Fruit fly (Drosophila melanogaster) whole organism, embryonic: ENCODE measurements around the gene CG4301.
A peak's percentile ranks its signal among the peaks of the same experiment; 100 is the strongest.

ENCODE experiments used
- Asciz ChIP-seq: fragments of 200-800 bp; sonication (Bioruptor generic); optimal IDR thresholded peaks from 2 replicates; lab custom pipeline; 2017; ENCODE audit warnings: missing biosample characterization, mild to moderate bottlenecking, missing genetic modification characterization, missing genetic modification reagents
- Awh ChIP-seq: fragments of 200-800 bp; sonication (Bioruptor generic); IDR thresholded peaks from 2 replicates; pipeline ENCODE4, ENCODE4 v1.3.6; 2022; ENCODE audit warnings: missing biosample characterization, missing genetic modification characterization
- Bteb2 ChIP-seq: fragments of 200-800 bp; sonication (Bioruptor generic); optimal IDR thresholded peaks from 2 replicates; lab custom pipeline; 2016; ENCODE audit warnings: missing biosample characterization, missing genetic modification characterization
- CG1024 ChIP-seq: fragments of 200-800 bp; sonication (Bioruptor generic); IDR thresholded peaks from 2 replicates; pipeline ENCODE4 v1.3.6; 2022; ENCODE audit warnings: missing biosample characterization, missing genetic modification characterization
- CG11456 ChIP-seq: fragments of 200-800 bp; sonication (Bioruptor generic); IDR thresholded peaks from 3 replicates; pipeline ENCODE4 v1.3.6; 2022; ENCODE audit warnings: missing biosample characterization, missing genetic modification characterization
- CG12155 ChIP-seq: fragments of 200-800 bp; sonication (Bioruptor generic); optimal IDR thresholded peaks from 3 replicates; lab custom pipeline; 2016; ENCODE audit warnings: missing biosample characterization, missing genetic modification characterization
- CG12769 ChIP-seq: fragments of 200-800 bp; sonication (Bioruptor generic); optimal IDR thresholded peaks from 2 replicates; lab custom pipeline; 2019; ENCODE audit warnings: missing biosample characterization, mild to moderate bottlenecking, missing genetic modification characterization, moderate library complexity
- CG13296 ChIP-seq: fragments of 200-800 bp; sonication (Bioruptor generic); optimal IDR thresholded peaks from 3 replicates; lab custom pipeline; 2018; ENCODE audit warnings: missing biosample characterization, mild to moderate bottlenecking, missing genetic modification characterization
- CG2116 ChIP-seq: fragments of 200-800 bp; sonication (Bioruptor generic); optimal IDR thresholded peaks from 3 replicates; lab custom pipeline; 2018; ENCODE audit warnings: missing biosample characterization, mild to moderate bottlenecking, missing genetic modification characterization
- CG34376 ChIP-seq: fragments of 200-800 bp; sonication (Bioruptor generic); optimal IDR thresholded peaks from 2 replicates; lab custom pipeline; 2018; ENCODE audit warnings: missing biosample characterization, mild to moderate bottlenecking, missing genetic modification characterization
- CG4328 ChIP-seq: fragments of 200-800 bp; sonication (Bioruptor generic); optimal IDR thresholded peaks from 3 replicates; lab custom pipeline; 2017; ENCODE audit warnings: missing biosample characterization, missing genetic modification reagents, missing genetic modification characterization
- CG5245 ChIP-seq: fragments of 200-800 bp; sonication (Bioruptor generic); optimal IDR thresholded peaks from 3 replicates; lab custom pipeline; 2016; ENCODE audit warnings: missing biosample characterization, missing genetic modification characterization
- CG6254 ChIP-seq: fragments of 200-800 bp; sonication (Bioruptor generic); optimal IDR thresholded peaks from 3 replicates; lab custom pipeline; 2017; ENCODE audit warnings: mild to moderate bottlenecking, missing biosample characterization, missing genetic modification reagents, missing genetic modification characterization
- CG6854 ChIP-seq: fragments of 200-800 bp; sonication (Bioruptor generic); optimal IDR thresholded peaks from 3 replicates; lab custom pipeline; 2017; ENCODE audit warnings: missing biosample characterization, mild to moderate bottlenecking, missing genetic modification characterization
- CG7987 ChIP-seq: fragments of 200-800 bp; sonication (Bioruptor generic); optimal IDR thresholded peaks from 2 replicates; lab custom pipeline; 2018; ENCODE audit warnings: missing biosample characterization, mild to moderate bottlenecking, missing genetic modification characterization, moderate library complexity
- CG9215 ChIP-seq: fragments of 200-800 bp; sonication (Bioruptor generic); IDR thresholded peaks from 2 replicates; pipeline ENCODE4 v1.3.6; 2022; ENCODE audit warnings: missing biosample characterization, missing genetic modification characterization
- Doc2 ChIP-seq: fragments of 200-800 bp; sonication (Bioruptor generic); IDR thresholded peaks from 2 replicates; pipeline ENCODE4 v1.3.6; 2022; ENCODE audit warnings: missing biosample characterization, missing genetic modification characterization
- Elba2 ChIP-seq: fragments of 200-800 bp; sonication (Bioruptor generic); optimal IDR thresholded peaks from 3 replicates; lab custom pipeline; 2016; ENCODE audit warnings: missing biosample characterization, missing genetic modification characterization
- Ets97D ChIP-seq: fragments of 200-800 bp; sonication (Bioruptor generic); optimal IDR thresholded peaks from 3 replicates; lab custom pipeline; 2016; ENCODE audit warnings: missing biosample characterization, missing genetic modification characterization
- GATAe ChIP-seq: fragments of 200-800 bp; sonication (Bioruptor generic); conservative IDR thresholded peaks from 2 replicates; pipeline ENCODE4 v1.3.6; 2022; ENCODE audit warnings: missing biosample characterization, missing genetic modification characterization
- H2.0 ChIP-seq: fragments of 200-800 bp; sonication (Bioruptor generic); IDR thresholded peaks from 2 replicates; pipeline ENCODE4 v1.3.6; 2022; ENCODE audit warnings: missing biosample characterization, missing genetic modification characterization
- HLH3B ChIP-seq: fragments of 200-800 bp; sonication (Bioruptor generic); IDR thresholded peaks from 2 replicates; pipeline ENCODE4 v1.3.6; 2022; ENCODE audit warnings: missing biosample characterization, missing genetic modification characterization
- HLH54F ChIP-seq: fragments of 200-800 bp; sonication (Bioruptor generic); optimal IDR thresholded peaks from 3 replicates; lab custom pipeline; 2016; ENCODE audit warnings: missing biosample characterization, missing genetic modification characterization
- Hmr ChIP-seq: fragments of 200-800 bp; sonication (Bioruptor generic); optimal IDR thresholded peaks from 3 replicates; lab custom pipeline; 2017; ENCODE audit warnings: mild to moderate bottlenecking, missing biosample characterization, missing genetic modification reagents, missing genetic modification characterization
- Med ChIP-seq: fragments of 200-800 bp; sonication (Bioruptor generic); peaks from one replicate; lab custom pipeline; 2016; ENCODE audit warnings: missing biosample characterization, missing genetic modification characterization, mild to moderate bottlenecking, inconsistent platforms, moderate library complexity
- Meics ChIP-seq: fragments of 200-800 bp; sonication (Bioruptor generic); optimal IDR thresholded peaks from 2 replicates; lab custom pipeline; 2017; ENCODE audit warnings: missing biosample characterization, mild to moderate bottlenecking, missing genetic modification characterization
- Mrtf ChIP-seq: fragments of 200-800 bp; sonication (Bioruptor generic); IDR thresholded peaks from 3 replicates; pipeline ENCODE4 v1.3.6; 2022; ENCODE audit warnings: missing biosample characterization, missing genetic modification characterization
- Nf-YA ChIP-seq: fragments of 200-800 bp; sonication (Bioruptor generic); IDR thresholded peaks from 2 replicates; pipeline ENCODE4 v1.3.6; 2022; ENCODE audit warnings: missing biosample characterization, missing genetic modification characterization
- Optix ChIP-seq: fragments of 200-800 bp; sonication (Bioruptor generic); IDR thresholded peaks from 3 replicates; pipeline ENCODE4 v1.3.6; 2022; ENCODE audit warnings: missing biosample characterization, missing genetic modification characterization
- Ssrp ChIP-seq: fragments of 200-800 bp; sonication (Bioruptor generic); optimal IDR thresholded peaks from 2 replicates; lab custom pipeline; 2018; ENCODE audit warnings: missing biosample characterization, mild to moderate bottlenecking, missing genetic modification characterization, moderate library complexity
- Trl ChIP-seq, 3 experiments: fragments of >200 bp in 2 of 3; fragments of 200-800 bp in 1 of 3; sonication (Bioruptor generic) in 1 of 3; optimal IDR thresholded peaks; 2 replicates in 1 of 3; 3 replicates in 2 of 3; lab custom pipeline; 2016 to 2017; ENCODE audit warnings: missing biosample characterization in 1 of 3, missing genetic modification characterization in 1 of 3
- Vsx1 ChIP-seq: fragments of 200-800 bp; sonication (Bioruptor generic); optimal IDR thresholded peaks from 2 replicates; lab custom pipeline; 2017; ENCODE audit warnings: missing biosample characterization, mild to moderate bottlenecking, missing genetic modification characterization, missing genetic modification reagents
- ac ChIP-seq: fragments of 200-800 bp; sonication (Bioruptor generic); optimal IDR thresholded peaks from 3 replicates; lab custom pipeline; 2017; ENCODE audit warnings: missing biosample characterization, mild to moderate bottlenecking, missing genetic modification characterization
- ara ChIP-seq: fragments of 200-800 bp; sonication (Bioruptor generic); IDR thresholded peaks from 2 replicates; pipeline ENCODE4 v1.3.6; 2022; ENCODE audit warnings: missing biosample characterization, missing genetic modification characterization
- chinmo ChIP-seq: fragments of 200-800 bp; sonication (Bioruptor generic); IDR thresholded peaks from 4 replicates; pipeline ENCODE4 v1.3.6; 2022; ENCODE audit warnings: missing biosample characterization, missing genetic modification characterization; ENCODE audit not compliant: partially characterized antibody
- ci ChIP-seq: fragments of 200-800 bp; sonication (Bioruptor generic); IDR thresholded peaks from 3 replicates; pipeline ENCODE4 v1.3.6; 2022; ENCODE audit warnings: missing biosample characterization, missing genetic modification characterization
- corto ChIP-seq: fragments of 200-800 bp; sonication (Bioruptor generic); optimal IDR thresholded peaks from 2 replicates; lab custom pipeline; 2016; ENCODE audit warnings: missing biosample characterization, mild to moderate bottlenecking, missing genetic modification characterization, moderate library complexity
- croc ChIP-seq: fragments of 200-800 bp; sonication (Bioruptor generic); conservative IDR thresholded peaks from 3 replicates; pipeline ENCODE4 v1.3.6; 2022; ENCODE audit warnings: missing biosample characterization, missing genetic modification characterization
- dmrt11E ChIP-seq: fragments of 200-800 bp; sonication (Bioruptor generic); optimal IDR thresholded peaks from 3 replicates; lab custom pipeline; 2018; ENCODE audit warnings: missing biosample characterization, mild to moderate bottlenecking, missing genetic modification characterization, moderate library complexity
- emc ChIP-seq: fragments of 200-800 bp; sonication (Bioruptor generic); optimal IDR thresholded peaks from 2 replicates; lab custom pipeline; 2016; ENCODE audit warnings: missing biosample characterization, missing genetic modification characterization
- grn ChIP-seq: fragments of 200-800 bp; sonication (Bioruptor generic); optimal IDR thresholded peaks from 3 replicates; lab custom pipeline; 2017; ENCODE audit warnings: missing biosample characterization, missing genetic modification characterization
- gt ChIP-seq: fragments of 200-800 bp; sonication (Bioruptor generic); IDR thresholded peaks from 2 replicates; pipeline ENCODE4 v1.3.6; 2022; ENCODE audit warnings: missing biosample characterization, missing genetic modification characterization
- h ChIP-seq: fragments of >200 bp; optimal IDR thresholded peaks from 2 replicates; lab custom pipeline; 2017
- ken ChIP-seq: fragments of 200-800 bp; sonication (Bioruptor generic); IDR thresholded peaks from 3 replicates; pipeline ENCODE4 v1.3.6; 2022; ENCODE audit warnings: missing biosample characterization, missing genetic modification characterization
- lov ChIP-seq, 2 experiments: fragments of 200-800 bp in 1 of 2; fragments of >200 bp in 1 of 2; sonication (Bioruptor generic) in 1 of 2; IDR thresholded peaks in 1 of 2; optimal IDR thresholded peaks in 1 of 2; 2 replicates in 1 of 2; 3 replicates in 1 of 2; pipeline versions ENCODE4 v1.3.6 to Lab custom; 2017 to 2022; ENCODE audit warnings: missing biosample characterization in 1 of 2, missing genetic modification characterization in 1 of 2
- nmo ChIP-seq: fragments of 200-800 bp; sonication (Bioruptor generic); optimal IDR thresholded peaks from 2 replicates; lab custom pipeline; 2018; ENCODE audit warnings: missing biosample characterization, mild to moderate bottlenecking, missing genetic modification characterization, moderate library complexity
- row ChIP-seq: fragments of 200-800 bp; sonication (Bioruptor generic); IDR thresholded peaks from 3 replicates; pipeline ENCODE4 v1.3.6; 2022; ENCODE audit warnings: missing biosample characterization, missing genetic modification characterization
- so ChIP-seq: fragments of 200-800 bp; sonication (Bioruptor generic); IDR thresholded peaks from 3 replicates; pipeline ENCODE4 v1.3.6; 2022; ENCODE audit warnings: missing biosample characterization, missing genetic modification characterization
- vfl ChIP-seq: fragments of 200-800 bp; sonication (Bioruptor generic); optimal IDR thresholded peaks from 2 replicates; lab custom pipeline; 2016; ENCODE audit warnings: missing biosample characterization, missing genetic modification characterization

The CG4301 gene

DNA sequence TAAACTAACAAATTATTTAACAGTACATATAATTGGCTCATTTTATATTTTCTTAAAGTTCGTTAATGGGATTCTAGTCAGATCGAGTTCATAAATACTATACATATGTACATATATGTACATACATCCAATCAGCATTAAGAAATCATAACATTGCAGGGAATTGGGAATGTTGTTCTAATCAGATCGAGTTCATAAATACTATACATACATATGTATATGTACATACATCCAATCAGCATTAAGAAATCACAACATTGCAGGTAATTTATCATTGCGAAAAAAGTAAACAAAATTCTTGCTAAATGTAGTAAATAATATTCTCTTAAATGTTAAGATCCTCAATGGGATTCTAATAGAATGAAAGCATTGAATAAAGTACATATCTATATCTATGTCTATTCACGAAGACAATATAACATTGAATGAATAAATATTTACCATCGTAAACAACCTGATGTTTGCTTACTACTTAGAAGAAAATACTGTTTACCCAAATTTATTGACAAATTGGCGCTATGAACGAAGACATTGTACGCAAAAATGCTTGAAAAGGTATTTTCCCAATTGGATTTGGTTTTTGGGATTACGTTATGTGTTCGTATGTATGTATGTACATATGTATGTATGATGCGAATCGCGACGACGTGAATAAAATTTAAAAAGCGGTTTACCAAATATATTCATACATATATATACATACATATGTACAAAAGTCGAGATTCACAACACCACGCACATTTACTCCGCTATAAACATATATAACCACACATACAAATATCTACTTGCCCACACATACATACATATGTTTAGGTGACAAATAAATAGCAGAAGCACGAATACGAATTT is 21.4 kb upstream of the CG4301 start (continued):
- TF ChIP-seq GATAe (GFP tag; lab: Robert Waterston, UW) (no peak), CG12769 (tag; lab: Kevin White, UChicago) (no peak), corto (no peak), Elba2 (GFP tag; lab: Kevin White, UChicago) (peak; percentile 1), CG6254 (peak; percentile 36), vfl (GFP tag; lab: Kevin White, UChicago) (no peak), ac (GFP tag; lab: Kevin White, UChicago) (peak; percentile 74), Doc2 (GFP tag; lab: Robert Waterston, UW) (no peak), Hmr (GFP tag; lab: Kevin White, UChicago) (no peak), dmrt11E (peak; percentile 73), Trl (optimal IDR thresholded peaks at IDR 0.05; lab: Kevin White, UChicago) (no peak), Trl (GFP tag; optimal IDR thresholded peaks at IDR 0.05; lab: Kevin White, UChicago) (peak; percentile 78), CG1024 (peak; percentile 32; the same call in 1 of the 2 replicates), emc (GFP tag; lab: Kevin White, UChicago) (no peak), so (GFP tag; lab: Robert Waterston, UW) (peak; percentile 48; the same call in 2 of the 3 replicates), grn (GFP tag; lab: Kevin White, UChicago) (peak; percentile 72), h (lab: Kevin White, UChicago) (no peak), CG4328 (GFP tag; lab: Kevin White, UChicago) (peak; percentile 88), Bteb2 (GFP tag; lab: Kevin White, UChicago) (peak; percentile 72), CG12155 (GFP tag; lab: Kevin White, UChicago) (peak; percentile 24), Asciz (GFP tag; lab: Kevin White, UChicago) (peak; percentile 87), gt (GFP tag; lab: Robert Waterston, UW) (no peak), nmo (no peak), Med (GFP tag; lab: Kevin White, UChicago) (peak; percentile 90), chinmo (GFP tag; lab: Robert Waterston, UW) (no peak), lov (optimal IDR thresholded peaks at IDR 0.05; lab: Kevin White, UChicago) (no peak), lov (GFP tag; IDR thresholded peaks at IDR 0.05; lab: Robert Waterston, UW) (no peak), Mrtf (no peak), ci (peak; percentile 49; the same call in 1 of the 3 replicates), Meics (peak; percentile 88), CG13296 (GFP tag; lab: Kevin White, UChicago) (peak; percentile 94), CG7987 (GFP tag; lab: Kevin White, UChicago) (peak; percentile 93), CG6854 (GFP tag; lab: Kevin White, UChicago) (peak; percentile 76), Optix (no peak), CG34376 (GFP tag; lab: Kevin White, UChicago) (peak; percentile 91), Awh (GFP tag; lab: Robert Waterston, UW) (peak; percentile 81), H2.0 (GFP tag; lab: Robert Waterston, UW) (no peak), Ets97D (GFP tag; lab: Kevin White, UChicago) (no peak), HLH3B (GFP tag; lab: Robert Waterston, UW) (peak; percentile 58; the same call in 1 of the 2 replicates), Ssrp (tag; lab: Kevin White, UChicago) (no peak), CG5245 (GFP tag; lab: Kevin White, UChicago) (peak; percentile 15), HLH54F (GFP tag; lab: Kevin White, UChicago) (no peak), Nf-YA (GFP tag; lab: Robert Waterston, UW) (peak; percentile 32; the same call in 1 of the 2 replicates), row (GFP tag; lab: Robert Waterston, UW) (no peak), Vsx1 (GFP tag; lab: Kevin White, UChicago) (no peak), CG2116 (GFP tag; lab: Kevin White, UChicago) (peak; percentile 53), croc (GFP tag; lab: Robert Waterston, UW) (no peak), ara (GFP tag; lab: Robert Waterston, UW) (peak; percentile 38; the same call in 1 of the 2 replicates), CG9215 (GFP tag; lab: Robert Waterston, UW) (no peak), ken (GFP tag; lab: Robert Waterston, UW) (no peak), CG11456 (GFP tag; lab: Robert Waterston, UW) (0 out of 3 replicates have a peak, but pooled peaks have one; percentile 57)
